Worm (Caenorhabditis elegans): ENCODE measurements around the gene str-156.

str-156 gene

DNA sequence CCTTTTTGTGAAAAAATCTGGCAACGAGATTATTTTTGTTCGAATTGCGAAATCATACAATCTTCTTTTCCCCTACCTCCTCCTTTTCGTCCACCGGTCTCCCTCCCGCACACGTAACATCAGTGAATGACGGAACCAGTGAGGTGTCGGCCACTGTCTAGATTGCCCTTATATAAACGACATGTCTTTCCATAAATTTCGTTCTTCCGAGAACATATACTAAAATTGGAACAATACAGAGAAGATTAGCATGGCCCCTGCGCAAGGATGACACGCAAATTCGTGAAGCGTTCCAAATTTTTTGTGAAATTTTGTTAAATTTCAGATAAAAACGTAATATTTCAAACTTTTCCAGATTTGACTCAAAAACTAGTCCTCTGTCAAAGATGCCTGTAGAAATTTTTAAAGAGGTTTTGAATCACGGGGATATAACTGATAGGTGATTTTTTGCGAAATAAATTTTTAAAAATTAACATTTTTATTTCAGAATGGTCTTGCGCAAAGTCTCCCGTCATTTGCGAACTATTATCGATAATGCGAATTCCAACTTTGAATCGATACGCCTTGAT is 17.6 kb downstream of the str-156 start:
- TF ChIP-seq pha-4 (tag; optimal IDR thresholded peaks at IDR 0.05) (no peak), C38D4.7 (GFP tag; optimal IDR thresholded peaks at IDR 0.05) (no peak), elt-2 (tag; optimal IDR thresholded peaks at IDR 0.05) (peak; percentile 33)

DNA sequence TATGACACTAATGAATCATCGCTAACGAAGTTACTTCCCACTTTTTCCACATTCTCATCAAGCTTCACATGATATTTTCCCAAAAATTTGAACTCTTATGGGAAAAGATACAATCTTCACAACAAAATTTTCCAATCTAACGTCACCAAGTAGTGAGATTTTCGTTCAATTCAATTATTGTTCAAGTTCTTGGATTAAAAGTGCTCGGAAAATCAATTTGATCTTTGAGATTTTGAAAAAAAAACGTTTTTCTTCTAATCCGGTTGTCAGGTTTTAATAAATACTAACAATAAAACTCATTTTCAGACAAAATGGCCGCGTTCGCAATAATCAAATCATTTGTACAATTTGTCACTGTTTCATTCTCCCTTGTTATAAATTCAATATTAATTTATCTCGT is 20.9 kb downstream of the str-156 start, which contains the start of gene str-153:
str-153 (plus strand) TSS at position 301 of the 400 bp plus-strand sequence.
- TF ChIP-seq ceh-18 (tag; optimal IDR thresholded peaks at IDR 0.05) (no peak), F13H6.1 (tag; optimal IDR thresholded peaks at IDR 0.05) (no peak)

DNA sequence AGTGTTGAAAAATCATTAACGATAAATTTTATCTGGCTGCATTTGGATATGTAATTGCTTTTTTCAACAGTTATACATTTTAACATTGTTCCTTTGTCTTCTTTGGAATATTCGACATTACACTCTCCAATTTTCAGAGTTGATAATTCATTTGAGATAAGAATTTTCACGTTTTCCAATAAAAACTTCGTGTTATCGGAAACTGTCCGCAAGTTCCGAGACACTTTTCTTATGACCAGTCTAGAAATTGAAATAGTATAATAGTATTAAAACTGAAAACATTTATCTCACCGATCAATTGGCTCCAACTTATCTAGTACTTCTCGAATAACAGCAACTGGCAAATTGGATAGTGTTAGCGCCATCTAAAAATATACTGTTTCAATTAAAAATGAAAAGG is 24.5 kb downstream of the str-156 start, which contains the start of gene fbxa-86:
fbxa-86 (minus strand) TSS at position 367 of the 400 bp plus-strand sequence.
- TF ChIP-seq ceh-30 (tag; optimal IDR thresholded peaks at IDR 0.05), result no peak
- TF ChIP-seq nhr-232 (tag; optimal IDR thresholded peaks at IDR 0.05), result no peak
- TF ChIP-seq unc-42 (tag; optimal IDR thresholded peaks at IDR 0.05), result no peak
- no peak for TF ChIP-seq ztf-16 (tag; optimal IDR thresholded peaks at IDR 0.05)
- no peak for TF ChIP-seq nhr-11 (tag; optimal IDR thresholded peaks at IDR 0.05)

DNA sequence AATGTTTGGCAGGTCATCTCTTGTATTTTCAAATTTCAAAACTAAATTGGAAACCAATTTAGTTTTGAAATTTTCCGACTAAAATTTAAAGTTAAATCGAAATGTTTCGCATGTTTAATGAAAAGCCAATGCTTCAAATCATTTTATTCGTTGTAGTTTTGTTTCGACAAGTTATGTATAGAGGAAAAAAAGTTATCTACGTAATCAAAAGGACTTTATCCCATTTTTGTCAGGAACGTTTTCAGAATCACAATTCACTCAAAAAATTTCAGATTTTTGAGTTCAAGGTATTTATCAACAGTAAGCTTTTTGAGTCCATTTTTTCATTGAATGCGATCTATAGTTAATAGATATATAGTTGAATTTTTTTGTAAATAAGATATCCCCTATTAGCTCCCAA is 25.5 kb downstream of the str-156 start, which contains the start of gene str-168:
str-168 (plus strand) TSS at position 301 of the 400 bp plus-strand sequence.
- no peak for TF ChIP-seq C38D4.7 (GFP tag; optimal IDR thresholded peaks at IDR 0.05)
- TF ChIP-seq ets-4 (tag; optimal IDR thresholded peaks at IDR 0.05), result no peak
- TF ChIP-seq npax-4 (tag; optimal IDR thresholded peaks at IDR 0.05), result no peak
- no peak for TF ChIP-seq unc-42 (tag; optimal IDR thresholded peaks at IDR 0.05)
- TF ChIP-seq tbx-2 (tag; optimal IDR thresholded peaks at IDR 0.05), result no peak
- no peak for TF ChIP-seq nfya-1 (tag; optimal IDR thresholded peaks at IDR 0.05)
- no peak for TF ChIP-seq fkh-10 (GFP tag; optimal IDR thresholded peaks at IDR 0.05)
- no peak for TF ChIP-seq ceh-14 (tag; optimal IDR thresholded peaks at IDR 0.05)
- TF ChIP-seq eyg-1 (tag; optimal IDR thresholded peaks at IDR 0.05), result no peak
- no peak for TF ChIP-seq ceh-34 (tag; optimal IDR thresholded peaks at IDR 0.05)
- no peak for TF ChIP-seq ceh-45 (GFP tag; IDR thresholded peaks at IDR 0.05)
- TF ChIP-seq che-1 (tag; optimal IDR thresholded peaks at IDR 0.05), result no peak
- TF ChIP-seq ceh-22 (tag; optimal IDR thresholded peaks at IDR 0.05), result no peak
- no peak for TF ChIP-seq pax-1 (tag; optimal IDR thresholded peaks at IDR 0.05)
- TF ChIP-seq fkh-6 (tag; optimal IDR thresholded peaks at IDR 0.05), result no peak
- no peak for TF ChIP-seq dve-1 (tag; optimal IDR thresholded peaks at IDR 0.05)

DNA sequence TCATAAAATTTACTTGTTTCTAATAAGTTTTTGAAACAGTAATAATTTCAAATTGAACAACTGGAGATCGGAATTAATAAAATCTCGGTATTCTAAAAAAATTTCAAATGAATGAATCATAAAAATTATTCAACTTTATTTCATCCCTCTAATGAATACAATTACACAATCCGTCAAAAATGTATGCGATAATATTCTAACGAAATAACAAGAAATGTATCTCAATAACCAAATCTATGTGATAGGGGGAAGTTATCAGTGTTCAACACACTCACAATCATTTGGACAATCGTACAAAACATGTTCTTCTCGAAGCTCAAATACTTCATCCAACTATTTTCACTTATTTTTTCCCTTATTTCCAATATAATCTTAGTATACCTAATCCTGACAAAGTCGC is 28.5 kb downstream of the str-156 start, which contains the start of gene Y9C9A.5:
Y9C9A.5 (plus strand) TSS at position 301 of the 400 bp plus-strand sequence.
- TF ChIP-seq fax-1 (tag; optimal IDR thresholded peaks at IDR 0.05) (no peak), ets-4 (tag; optimal IDR thresholded peaks at IDR 0.05) (no peak), Y22D7AL.16 (tag; optimal IDR thresholded peaks at IDR 0.05) (no peak), syd-9 (tag; optimal IDR thresholded peaks at IDR 0.05) (no peak), elt-4 (tag; optimal IDR thresholded peaks at IDR 0.05) (no peak), ceh-9 (tag; optimal IDR thresholded peaks at IDR 0.05) (no peak), rnt-1 (tag; optimal IDR thresholded peaks at IDR 0.05) (no peak), ceh-48 (tag; optimal IDR thresholded peaks at IDR 0.05) (no peak)

DNA sequence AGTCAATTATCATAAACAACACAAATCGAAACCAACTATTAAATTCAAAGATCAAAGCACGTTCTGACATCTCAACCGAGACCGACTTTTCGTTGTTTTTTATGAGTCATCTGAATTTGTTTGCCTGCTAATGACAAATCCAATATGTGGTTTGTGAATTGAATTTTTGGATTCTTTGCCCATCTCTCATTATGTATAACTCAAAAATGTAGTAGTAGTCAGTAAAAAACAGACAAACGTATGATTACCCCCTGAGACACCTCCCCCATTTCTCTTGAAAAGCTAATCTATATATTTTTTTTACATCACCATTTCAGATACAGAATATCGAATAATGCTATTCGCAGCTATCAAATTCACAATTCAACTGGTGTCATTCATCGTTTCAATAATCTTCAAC is 32.6 kb downstream of the str-156 start, which contains the start of gene str-169:
str-169 (plus strand) TSS at position 301 of the 400 bp plus-strand sequence.
- TF ChIP-seq hlh-13 (GFP tag; optimal IDR thresholded peaks at IDR 0.05) (no peak), gmeb-2 (tag; optimal IDR thresholded peaks at IDR 0.05) (no peak), elt-4 (tag; optimal IDR thresholded peaks at IDR 0.05) (no peak), Y22D7AL.16 (tag; optimal IDR thresholded peaks at IDR 0.05) (no peak)
